Worm (Caenorhabditis elegans): Measurements from ENCODE around the gene hmg-1.2.

The hmg-1.2 gene

ce11 chrIII:6303114-6303647 lies 23.0 kb downstream of the hmg-1.2 start, which contains the start of gene F47D12.9 (continued):
- no peak for TF ChIP-seq attf-4 (tag; optimal IDR thresholded peaks at IDR 0.05)
- TF ChIP-seq nhr-25 (tag; optimal IDR thresholded peaks at IDR 0.05; ENCODE audit: borderline replicate concordance, insufficient read depth) = peak; percentile 46
- peak in 1 of 2 experiments; percentile 80 for TF ChIP-seq unc-62 (GFP tag; optimal IDR thresholded peaks at IDR 0.05 in 1 of 2)
- TF ChIP-seq unc-62 (tag; optimal IDR thresholded peaks at IDR 0.05) = no peak
- TF ChIP-seq ctbp-1 (GFP tag; IDR thresholded peaks at IDR 0.05) = no peak
- no peak for TF ChIP-seq nhr-111 (GFP tag; optimal IDR thresholded peaks at IDR 0.05)
- no peak for TF ChIP-seq lin-29 (GFP tag; IDR thresholded peaks at IDR 0.05)
- no peak for TF ChIP-seq Y48G9A.11 (GFP tag; IDR thresholded peaks at IDR 0.05)
- TF ChIP-seq nhr-42 (GFP tag; IDR thresholded peaks at IDR 0.05) = no peak
- peak; percentile 72 for TF ChIP-seq nhr-11 (tag; optimal IDR thresholded peaks at IDR 0.05)
- peak; percentile 56; the same call in 1 of the 2 replicates for TF ChIP-seq egl-43 (GFP tag; IDR thresholded peaks at IDR 0.05)
- TF ChIP-seq nhr-77 (tag; optimal IDR thresholded peaks at IDR 0.05) = peak; percentile 28
- peak; percentile 73 to 93 for TF ChIP-seq daf-16 (GFP tag; optimal IDR thresholded peaks at IDR 0.05)
- peak; percentile 92 for TF ChIP-seq daf-16 (tag; optimal IDR thresholded peaks at IDR 0.05)
- no peak for TF ChIP-seq daf-8 (GFP tag; IDR thresholded peaks at IDR 0.05)
- TF ChIP-seq dpl-1 (GFP tag; optimal IDR thresholded peaks at IDR 0.05) = peak; percentile 51
- peak; percentile 71 for TF ChIP-seq mes-2 (tag; optimal IDR thresholded peaks at IDR 0.05; ENCODE audit: poor library complexity, severe bottlenecking)
- TF ChIP-seq F49E8.2 (tag; optimal IDR thresholded peaks at IDR 0.05; ENCODE audit: borderline replicate concordance) = no peak
- TF ChIP-seq ama-1 (optimal IDR thresholded peaks at IDR 0.05) = peak; percentile 51
- no peak for TF ChIP-seq nhr-41 (GFP tag; IDR thresholded peaks at IDR 0.05)
- TF ChIP-seq rbr-2 (tag; optimal IDR thresholded peaks at IDR 0.05) = peak; percentile 56
- TF ChIP-seq D1046.2 (GFP tag; IDR thresholded peaks at IDR 0.05) = no peak
- peak; percentile 90 for TF ChIP-seq hlh-11 (tag; optimal IDR thresholded peaks at IDR 0.05)
- TF ChIP-seq unc-130 (GFP tag; optimal IDR thresholded peaks at IDR 0.05) = no peak
- peak; percentile 12 for TF ChIP-seq zip-2 (tag; optimal IDR thresholded peaks at IDR 0.05)
- no peak for TF ChIP-seq nhr-237 (tag; optimal IDR thresholded peaks at IDR 0.05)
- no peak for TF ChIP-seq tag-97 (GFP tag; IDR thresholded peaks at IDR 0.05)
- TF ChIP-seq zag-1 (tag; optimal IDR thresholded peaks at IDR 0.05) = no peak
- no peak for TF ChIP-seq lin-1 (GFP tag; IDR thresholded peaks at IDR 0.05)
- peak; percentile 73; the same call in 1 of the 2 replicates for TF ChIP-seq dmd-6 (GFP tag; IDR thresholded peaks at IDR 0.05)
- TF ChIP-seq nhr-76 (tag; optimal IDR thresholded peaks at IDR 0.05) = no peak
- TF ChIP-seq ceh-82 (tag; optimal IDR thresholded peaks at IDR 0.05) = no peak
- TF ChIP-seq spr-3 (GFP tag; optimal IDR thresholded peaks at IDR 0.05) = no peak
- no peak for TF ChIP-seq lir-3 (tag; optimal IDR thresholded peaks at IDR 0.05)
- TF ChIP-seq F10B5.3 (tag; optimal IDR thresholded peaks at IDR 0.05) = no peak
- TF ChIP-seq zfp-3 (GFP tag; conservative IDR thresholded peaks at IDR 0.05) = 0 out of 2 replicates have a peak, but pooled peaks have one; percentile 5
- peak; percentile 59 to 84 for TF ChIP-seq lsy-2 (tag; optimal IDR thresholded peaks at IDR 0.05)
- TF ChIP-seq hif-1 (tag; optimal IDR thresholded peaks at IDR 0.05) = peak in 1 of 2 experiments; percentile 74
- no peak for TF ChIP-seq mdt-29 (GFP tag; IDR thresholded peaks at IDR 0.05)
- no peak for TF ChIP-seq lim-7 (GFP tag; IDR thresholded peaks at IDR 0.05)
- no peak for TF ChIP-seq F26F4.8 (GFP tag; conservative IDR thresholded peaks at IDR 0.05)
- TF ChIP-seq cey-2 (tag; optimal IDR thresholded peaks at IDR 0.05; ENCODE audit: borderline replicate concordance, insufficient read depth) = peak; percentile 11
- no peak for TF ChIP-seq spr-1 (tag; optimal IDR thresholded peaks at IDR 0.05)
- TF ChIP-seq sdz-12 (GFP tag; optimal IDR thresholded peaks at IDR 0.05) = no peak
- no peak for TF ChIP-seq skn-1 (tag; optimal IDR thresholded peaks at IDR 0.05)
- no peak for TF ChIP-seq madf-9 (GFP tag; conservative IDR thresholded peaks at IDR 0.05)
- TF ChIP-seq duxl-1 (tag; optimal IDR thresholded peaks at IDR 0.05; ENCODE audit: poor library complexity) = no peak
- 0 out of 2 replicates have a peak, but pooled peaks have one; percentile 19 for TF ChIP-seq dmd-9 (GFP tag; IDR thresholded peaks at IDR 0.05)
- no peak for TF ChIP-seq ceh-28 (tag; optimal IDR thresholded peaks at IDR 0.05)
- no peak for TF ChIP-seq dmd-8 (GFP tag; IDR thresholded peaks at IDR 0.05)
- TF ChIP-seq ces-1 (GFP tag; optimal IDR thresholded peaks at IDR 0.05) = no peak

Measured in whole organism, L4 larva.